Fruit fly (Drosophila melanogaster): ENCODE results near the gene MBD-R2.

dm6 chr3R:12341374-12341773 lies 14.7 kb downstream of the MBD-R2 start, which contains the start of gene Sgsf:
- no peak for TF ChIP-seq CG7368 (GFP tag; optimal IDR thresholded peaks at IDR 0.05)
- TF ChIP-seq Sox14 (GFP tag; optimal IDR thresholded peaks at IDR 0.05) = no peak
- no peak for TF ChIP-seq CG6792 (GFP tag; optimal IDR thresholded peaks at IDR 0.05)
- peak; percentile 30 for TF ChIP-seq vri (GFP tag; optimal IDR thresholded peaks at IDR 0.05)
- no peak for TF ChIP-seq Sox102F (GFP tag; optimal IDR thresholded peaks at IDR 0.05)

Measured in whole organism, prepupa.